Fruit fly (Drosophila melanogaster): ENCODE data around the gene hyx.

Gene hyx

dm6 chr3R:9054442-9055118, 16.0 kb downstream of the hyx start:
- peak; percentile 27 for TF ChIP-seq sv (GFP tag; optimal IDR thresholded peaks at IDR 0.05)
- TF ChIP-seq GATAd (GFP tag; optimal IDR thresholded peaks at IDR 0.05): no peak
- TF ChIP-seq rgr (GFP tag; optimal IDR thresholded peaks at IDR 0.05): peak; percentile 5
- TF ChIP-seq fru (GFP tag; optimal IDR thresholded peaks at IDR 0.05): no peak
- TF ChIP-seq OdsH (GFP tag; optimal IDR thresholded peaks at IDR 0.05): peak; percentile 52
- peak; percentile 22 for TF ChIP-seq dmrt93B (GFP tag; optimal IDR thresholded peaks at IDR 0.05)
- TF ChIP-seq sage (GFP tag; optimal IDR thresholded peaks at IDR 0.05): peak; percentile 22
- peak in 1 of 2 experiments; percentile 46 for TF ChIP-seq foxo (GFP tag; optimal IDR thresholded peaks at IDR 0.05)
- peak; percentile 4 for TF ChIP-seq Jra (GFP tag; optimal IDR thresholded peaks at IDR 0.05)
- TF ChIP-seq jim (GFP tag; optimal IDR thresholded peaks at IDR 0.05): no peak
- peak; percentile 18 for TF ChIP-seq HLH106 (tag; optimal IDR thresholded peaks at IDR 0.05)

dm6 chr3R:9055119-9056105, 16.9 kb downstream of the hyx start:
- TF ChIP-seq CrebA (GFP tag; optimal IDR thresholded peaks at IDR 0.05; ENCODE audit: borderline replicate concordance): peak; percentile 81
- TF ChIP-seq jim (GFP tag; optimal IDR thresholded peaks at IDR 0.05): no peak
- peak; percentile 92 for TF ChIP-seq fru (GFP tag; optimal IDR thresholded peaks at IDR 0.05)
- TF ChIP-seq woc (GFP tag; optimal IDR thresholded peaks at IDR 0.05): peak; percentile 87
- TF ChIP-seq Hnf4 (GFP tag; optimal IDR thresholded peaks at IDR 0.05): peak; percentile 90
- TF ChIP-seq Dfd (GFP tag; optimal IDR thresholded peaks at IDR 0.05): no peak
- TF ChIP-seq GATAd (GFP tag; optimal IDR thresholded peaks at IDR 0.05): no peak
- TF ChIP-seq foxo (GFP tag; optimal IDR thresholded peaks at IDR 0.05): peak; percentile 50 to 96
- TF ChIP-seq OdsH (GFP tag; optimal IDR thresholded peaks at IDR 0.05): peak; percentile 96
- TF ChIP-seq psq (GFP tag; optimal IDR thresholded peaks at IDR 0.05): peak; percentile 88
- TF ChIP-seq sv (GFP tag; optimal IDR thresholded peaks at IDR 0.05): peak; percentile 68
- peak; percentile 81 for TF ChIP-seq CG32264 (GFP tag; optimal IDR thresholded peaks at IDR 0.05)
- TF ChIP-seq dsf (GFP tag; optimal IDR thresholded peaks at IDR 0.05; ENCODE audit: borderline replicate concordance): peak; percentile 79
- no peak for TF ChIP-seq lola (GFP tag; optimal IDR thresholded peaks at IDR 0.05)
- TF ChIP-seq HLH106 (tag; optimal IDR thresholded peaks at IDR 0.05): peak; percentile 97
- TF ChIP-seq Sp1 (GFP tag; optimal IDR thresholded peaks at IDR 0.05): peak; percentile 98
- peak; percentile 89 for TF ChIP-seq dmrt93B (GFP tag; optimal IDR thresholded peaks at IDR 0.05)
- peak; percentile 90 for TF ChIP-seq ey (GFP tag; optimal IDR thresholded peaks at IDR 0.05)
- TF ChIP-seq h (GFP tag; optimal IDR thresholded peaks at IDR 0.05): peak; percentile 96
- peak; percentile 54 for TF ChIP-seq Hr83 (GFP tag; optimal IDR thresholded peaks at IDR 0.05; ENCODE audit: poor library complexity, severe bottlenecking)
- TF ChIP-seq CG9705 (GFP tag; optimal IDR thresholded peaks at IDR 0.05): peak; percentile 82
- no peak for TF ChIP-seq tai (GFP tag; optimal IDR thresholded peaks at IDR 0.05)
- TF ChIP-seq Abd-B (GFP tag; optimal IDR thresholded peaks at IDR 0.05): no peak
- TF ChIP-seq usp (GFP tag; optimal IDR thresholded peaks at IDR 0.05): no peak
- peak; percentile 44 for TF ChIP-seq Mio (GFP tag; optimal IDR thresholded peaks at IDR 0.05)
- no peak for TF ChIP-seq Vsx2 (GFP tag; optimal IDR thresholded peaks at IDR 0.05; ENCODE audit: partially characterized antibody)
- no peak for TF ChIP-seq Dif (GFP tag; optimal IDR thresholded peaks at IDR 0.05; ENCODE audit: partially characterized antibody)
- no peak for TF ChIP-seq dl (GFP tag; optimal IDR thresholded peaks at IDR 0.05; ENCODE audit: insufficient read depth in 1 of 2, partially characterized antibody in 2 of 2)
- TF ChIP-seq Jra (GFP tag; optimal IDR thresholded peaks at IDR 0.05): peak; percentile 71
- no peak for TF ChIP-seq Myc (optimal IDR thresholded peaks at IDR 0.05)
- peak; percentile 96 for TF ChIP-seq rgr (GFP tag; optimal IDR thresholded peaks at IDR 0.05)
- peak; percentile 90 for TF ChIP-seq br (GFP tag; optimal IDR thresholded peaks at IDR 0.05)
- no peak for TF ChIP-seq Rel (GFP tag; optimal IDR thresholded peaks at IDR 0.05)
- no peak for TF ChIP-seq Rel (tag; optimal IDR thresholded peaks at IDR 0.05)
- no peak for TF ChIP-seq N (GFP tag; optimal IDR thresholded peaks at IDR 0.05)
- no peak for TF ChIP-seq pan (optimal IDR thresholded peaks at IDR 0.05)
- TF ChIP-seq brk (GFP tag; optimal IDR thresholded peaks at IDR 0.05): peak; percentile 95
- TF ChIP-seq Hr78 (GFP tag; optimal IDR thresholded peaks at IDR 0.05): no peak
- peak; percentile 92 for TF ChIP-seq sage (GFP tag; optimal IDR thresholded peaks at IDR 0.05)

All from whole organism, wandering third instar larva.